Fruit fly (Drosophila melanogaster): Measurements from ENCODE around the gene CG2991.
A peak's percentile ranks its signal among the peaks of the same experiment; 100 is the strongest.

CG2991 gene

DNA sequence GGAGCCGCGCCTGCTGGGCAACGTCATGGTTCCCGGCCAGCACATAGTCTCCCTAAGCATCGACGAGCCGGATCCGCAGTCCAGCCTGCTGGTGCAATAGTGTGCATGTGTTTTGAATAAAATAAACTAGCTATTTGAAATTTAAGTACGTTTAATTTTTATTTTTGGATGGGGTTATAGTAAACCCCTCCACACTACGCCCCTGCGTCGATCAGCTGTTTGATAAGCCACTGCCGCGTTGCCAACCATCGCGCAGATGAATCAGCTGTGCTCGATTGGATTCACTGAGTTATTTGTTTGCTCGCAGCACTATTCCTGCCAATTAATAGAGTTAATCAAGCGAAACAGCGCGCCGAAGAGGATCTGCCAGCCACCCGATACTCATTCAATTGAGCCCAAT lies 21.9 kb downstream of the CG2991 start, which contains the start of gene RabGGTb (continued):
- TF ChIP-seq crol (GFP tag; IDR thresholded peaks at IDR 0.05) (0 out of 2 replicates have a peak, but pooled peaks have one; percentile 28), aop (GFP tag; IDR thresholded peaks at IDR 0.05) (no peak), D19A (tag; optimal IDR thresholded peaks at IDR 0.05) (no peak), repo (GFP tag; optimal IDR thresholded peaks at IDR 0.05) (peak; percentile 56), CG13287 (GFP tag; IDR thresholded peaks at IDR 0.05; ENCODE audit: partially characterized antibody) (peak; percentile 69), CG12236 (GFP tag; optimal IDR thresholded peaks at IDR 0.05) (no peak), pzg (GFP tag; optimal IDR thresholded peaks at IDR 0.05) (peak; percentile 63), Dek (tag; optimal IDR thresholded peaks at IDR 0.05) (peak; percentile 39), gt (GFP tag; IDR thresholded peaks at IDR 0.05) (no peak), CG4328 (GFP tag; optimal IDR thresholded peaks at IDR 0.05) (peak; percentile 33), chif (GFP tag; optimal IDR thresholded peaks at IDR 0.05) (peak in 1 of 2 experiments; percentile 50), CG16863 (GFP tag; optimal IDR thresholded peaks at IDR 0.05) (peak; percentile 36), BEAF-32 (GFP tag; optimal IDR thresholded peaks at IDR 0.05) (peak; percentile 2), HLH3B (GFP tag; IDR thresholded peaks at IDR 0.05) (peak; percentile 62; the same call in 1 of the 2 replicates), wdn (GFP tag; IDR thresholded peaks at IDR 0.05) (peak; percentile 65), wor (GFP tag; IDR thresholded peaks at IDR 0.05) (peak; percentile 42; the same call in 1 of the 2 replicates), Ets97D (GFP tag; optimal IDR thresholded peaks at IDR 0.05) (peak; percentile 11), jing (GFP tag; optimal IDR thresholded peaks at IDR 0.05) (no peak), CG14667 (GFP tag; IDR thresholded peaks at IDR 0.05) (peak; percentile 51), psq (GFP tag; optimal IDR thresholded peaks at IDR 0.05) (no peak), slp2 (GFP tag; optimal IDR thresholded peaks at IDR 0.05) (peak; percentile 29), tup (GFP tag; optimal IDR thresholded peaks at IDR 0.05) (peak; percentile 50), CG32767 (GFP tag; IDR thresholded peaks at IDR 0.05) (peak; percentile 38; the same call in 1 of the 2 replicates), CG14441 (GFP tag; IDR thresholded peaks at IDR 0.05) (peak; percentile 79), sqz (GFP tag; optimal IDR thresholded peaks at IDR 0.05) (no peak), CG17385 (GFP tag; optimal IDR thresholded peaks at IDR 0.05) (peak; percentile 54), CG11504 (tag; optimal IDR thresholded peaks at IDR 0.05) (peak; percentile 47), kni (GFP tag; optimal IDR thresholded peaks at IDR 0.05) (peak; percentile 4), nmo (GFP tag; optimal IDR thresholded peaks at IDR 0.05) (peak; percentile 30), usp (GFP tag; optimal IDR thresholded peaks at IDR 0.05) (no peak), CTCF (GFP tag; optimal IDR thresholded peaks at IDR 0.05) (no peak), CG2678 (tag; optimal IDR thresholded peaks at IDR 0.05) (peak; percentile 61), CG8089 (GFP tag; optimal IDR thresholded peaks at IDR 0.05) (peak; percentile 6), CG1603 (tag; optimal IDR thresholded peaks at IDR 0.05) (peak; percentile 77), YL-1 (GFP tag; optimal IDR thresholded peaks at IDR 0.05) (no peak), nom (GFP tag; optimal IDR thresholded peaks at IDR 0.05) (peak; percentile 26), Elba2 (GFP tag; optimal IDR thresholded peaks at IDR 0.05) (no peak), fru (optimal IDR thresholded peaks at IDR 0.05) (no peak), CkIIα-i1 (GFP tag; IDR thresholded peaks at IDR 0.05) (no peak), slou (GFP tag; optimal IDR thresholded peaks at IDR 0.05) (no peak), CG3065 (GFP tag; optimal IDR thresholded peaks at IDR 0.05) (no peak), CG13775 (GFP tag; optimal IDR thresholded peaks at IDR 0.05) (peak; percentile 29), CG17612 (GFP tag; IDR thresholded peaks at IDR 0.05) (no peak), E2f2 (GFP tag; IDR thresholded peaks at IDR 0.05) (peak; percentile 14; the same call in 1 of the 2 replicates), CG12155 (GFP tag; optimal IDR thresholded peaks at IDR 0.05) (peak; percentile 40), ara (GFP tag; IDR thresholded peaks at IDR 0.05) (peak; percentile 65; the same call in 1 of the 2 replicates), ttk (GFP tag; IDR thresholded peaks at IDR 0.05) (peak; percentile 46), CG1792 (GFP tag; optimal IDR thresholded peaks at IDR 0.05) (peak; percentile 48), Aef1 (GFP tag; IDR thresholded peaks at IDR 0.05) (peak; percentile 58), caup (GFP tag; optimal IDR thresholded peaks at IDR 0.05; ENCODE audit: severe bottlenecking) (peak; percentile 25), nau (GFP tag; optimal IDR thresholded peaks at IDR 0.05) (no peak), croc (GFP tag; conservative IDR thresholded peaks at IDR 0.05) (no peak; the same call in 2 of the 3 replicates)

Data from whole organism, embryonic.